Worm (Caenorhabditis elegans): ENCODE results near the gene ZK370.4.

DNA sequence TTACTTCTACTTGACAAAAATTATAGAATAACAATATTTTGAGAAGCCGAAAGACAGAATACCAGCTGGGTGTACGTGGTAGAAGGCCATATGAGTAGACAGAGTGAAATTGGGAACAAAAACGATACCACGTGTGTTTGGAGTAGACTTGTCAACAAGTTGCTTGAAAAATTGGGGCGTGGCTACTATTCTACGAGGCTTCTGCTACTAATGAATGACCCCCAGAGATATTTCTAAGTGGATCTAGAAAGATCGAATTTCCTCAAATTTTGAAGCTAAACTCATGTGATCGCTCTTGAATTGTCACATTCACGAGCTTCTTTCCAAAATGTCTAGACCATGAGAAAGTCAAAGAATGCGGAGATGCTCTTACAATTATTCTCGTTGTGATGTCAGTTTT lies 30.8 kb upstream of the ZK370.4 start:
- TF ChIP-seq mep-1 (tag; optimal IDR thresholded peaks at IDR 0.05) = no peak
- TF ChIP-seq unc-130 (tag; optimal IDR thresholded peaks at IDR 0.05) = no peak
- no peak for TF ChIP-seq snpc-4 (tag; optimal IDR thresholded peaks at IDR 0.05)
- TF ChIP-seq mab-9 (GFP tag; IDR thresholded peaks at IDR 0.05) = no peak
- TF ChIP-seq lin-15B (tag; optimal IDR thresholded peaks at IDR 0.05) = no peak
- no peak for TF ChIP-seq pqm-1 (tag; optimal IDR thresholded peaks at IDR 0.05)
- no peak for TF ChIP-seq ztf-11 (tag; optimal IDR thresholded peaks at IDR 0.05)
- TF ChIP-seq aha-1 (tag; optimal IDR thresholded peaks at IDR 0.05) = no peak
- no peak for TF ChIP-seq nhr-237 (tag; optimal IDR thresholded peaks at IDR 0.05)
- TF ChIP-seq ceh-88 (GFP tag; IDR thresholded peaks at IDR 0.05) = no peak
- no peak for TF ChIP-seq lin-14 (GFP tag; optimal IDR thresholded peaks at IDR 0.05)
- TF ChIP-seq ama-1 (optimal IDR thresholded peaks at IDR 0.05) = no peak
- TF ChIP-seq grh-1 (GFP tag; IDR thresholded peaks at IDR 0.05) = no peak

Data from whole organism, L1 larva.